Worm (Caenorhabditis elegans) whole organism, early embryonic: ENCODE measurements around the gene M01H9.10.

Experiments
- B0310.2 ChIP-seq: sonication (generic microtip); optimal IDR thresholded peaks from 2 replicates; lab custom pipeline; 2016; ENCODE audit warnings: mild to moderate bottlenecking, missing genetic modification characterization, missing compliant biosample characterization
- aly-1 ChIP-seq: sonication (generic microtip); optimal IDR thresholded peaks from 2 replicates; lab custom pipeline; 2016; ENCODE audit warnings: missing genetic modification characterization, missing compliant biosample characterization
- ama-1 ChIP-seq: fragments of 150-350 bp; optimal IDR thresholded peaks from 2 replicates; lab custom pipeline; 2014
- ceh-13 ChIP-seq: fragments of 200-800 bp; sonication (Bioruptor generic); optimal IDR thresholded peaks from 2 replicates; lab custom pipeline; 2018; ENCODE audit warnings: mild to moderate bottlenecking, missing genetic modification characterization, missing compliant biosample characterization
- hmg-4 ChIP-seq: fragments of 200-800 bp; sonication (Bioruptor generic); optimal IDR thresholded peaks from 2 replicates; lab custom pipeline; 2018; ENCODE audit warnings: mild to moderate bottlenecking, missing genetic modification characterization, missing compliant biosample characterization
- pes-1 ChIP-seq: fragments of 200-800 bp; sonication (Bioruptor generic); IDR thresholded peaks from 2 replicates; pipeline ENCODE4 v1.3.6; 2022; ENCODE audit warnings: missing genetic modification reagents, missing genetic modification characterization, missing compliant biosample characterization

DNA sequence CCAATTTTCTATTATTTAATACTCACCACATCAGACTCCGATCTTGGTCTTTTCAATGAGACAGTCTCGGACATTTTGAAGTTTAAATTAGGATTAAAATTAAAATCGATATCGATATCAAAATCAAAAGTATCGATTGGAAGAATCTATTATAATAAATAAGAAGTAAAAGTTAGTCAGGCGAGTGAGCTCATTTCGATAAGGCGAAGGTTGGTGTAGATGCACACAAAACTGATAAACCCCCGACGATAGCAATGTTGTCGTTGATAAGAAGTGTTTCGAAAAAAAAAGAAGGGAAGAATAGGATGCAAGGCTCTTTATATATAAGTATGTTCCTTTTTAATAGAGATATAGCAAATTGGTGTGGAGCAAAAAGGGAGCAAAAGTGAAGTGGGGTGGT lies 2.6 kb upstream of the M01H9.10 start, which contains the start of gene M01H9.4:
- TF ChIP-seq hmg-4 (GFP tag; lab: Kevin White, UChicago) (no peak), ama-1 (lab: Kevin White, UChicago) (no peak), aly-1 (tag; lab: Kevin White, UChicago) (no peak), ceh-13 (no peak), pes-1 (GFP tag; lab: Robert Waterston, UW) (no peak), B0310.2 (tag; lab: Kevin White, UChicago) (no peak)
